Fruit fly (Drosophila melanogaster) whole organism, wandering third instar larva: ENCODE measurements around the gene Polr3E.

Experiments
- Abd-B ChIP-seq: fragments of >200 bp; optimal IDR thresholded peaks from 2 replicates; lab custom pipeline; 2017; ENCODE audit warnings: missing biosample characterization, missing genetic modification characterization
- CG32264 ChIP-seq: fragments of 200-800 bp; sonication (Bioruptor generic); optimal IDR thresholded peaks from 2 replicates; lab custom pipeline; 2016; ENCODE audit warnings: missing biosample characterization, missing genetic modification characterization
- CG9705 ChIP-seq: fragments of 200-800 bp; sonication (Bioruptor generic); optimal IDR thresholded peaks from 2 replicates; lab custom pipeline; 2018; ENCODE audit warnings: missing biosample characterization, mild to moderate bottlenecking, missing genetic modification characterization
- CrebA ChIP-seq: fragments of 200-800 bp; sonication (Bioruptor generic); optimal IDR thresholded peaks from 2 replicates; lab custom pipeline; 2016; ENCODE audit warnings: missing biosample characterization, mild to moderate bottlenecking, missing genetic modification characterization, borderline replicate concordance
- Dfd ChIP-seq: fragments of >200 bp; optimal IDR thresholded peaks from 2 replicates; lab custom pipeline; 2017; ENCODE audit warnings: missing biosample characterization, missing genetic modification characterization
- Dif ChIP-seq: fragments of 200-275, 200-300 bp; sonication (Bioruptor generic); optimal IDR thresholded peaks from 2 replicates; lab custom pipeline; 2018; ENCODE audit warnings: missing biosample characterization, missing genetic modification characterization; ENCODE audit not compliant: partially characterized antibody
- GATAd ChIP-seq: sonication (Bioruptor generic); optimal IDR thresholded peaks from 2 replicates; lab custom pipeline; 2016; ENCODE audit warnings: missing biosample characterization, missing genetic modification characterization
- HLH106 ChIP-seq: fragments of 200-800 bp; optimal IDR thresholded peaks from 3 replicates; lab custom pipeline; 2019; ENCODE audit warnings: missing biosample characterization, mild to moderate bottlenecking, missing genetic modification characterization, moderate library complexity
- Hnf4 ChIP-seq: fragments of 200-800 bp; sonication (Bioruptor generic); optimal IDR thresholded peaks from 2 replicates; lab custom pipeline; 2016; ENCODE audit warnings: missing biosample characterization, mild to moderate bottlenecking, missing genetic modification characterization
- Hr78 ChIP-seq: fragments of >200 bp; optimal IDR thresholded peaks from 2 replicates; lab custom pipeline; 2017; ENCODE audit warnings: missing biosample characterization, missing genetic modification characterization
- Hr83 ChIP-seq: fragments of 200-300 bp; sonication (Bioruptor generic); optimal IDR thresholded peaks from 2 replicates; lab custom pipeline; 2016; ENCODE audit warnings: missing biosample characterization, mild to moderate bottlenecking, missing genetic modification characterization, moderate library complexity; ENCODE audit not compliant: poor library complexity, severe bottlenecking
- Jra ChIP-seq: sonication (Bioruptor generic); optimal IDR thresholded peaks from 2 replicates; lab custom pipeline; 2016; ENCODE audit warnings: missing biosample characterization, missing genetic modification characterization
- Mio ChIP-seq: sonication (Bioruptor generic); optimal IDR thresholded peaks from 2 replicates; lab custom pipeline; 2016; ENCODE audit warnings: missing biosample characterization, missing genetic modification characterization
- Myc ChIP-seq: fragments of >200 bp; optimal IDR thresholded peaks from 2 replicates; lab custom pipeline; 2017
- N ChIP-seq: fragments of >200 bp; optimal IDR thresholded peaks from 2 replicates; lab custom pipeline; 2018; ENCODE audit warnings: missing biosample characterization, missing external identifiers, missing genetic modification characterization
- OdsH ChIP-seq: fragments of 200-800 bp; sonication (Bioruptor generic); optimal IDR thresholded peaks from 2 replicates; lab custom pipeline; 2016; ENCODE audit warnings: missing biosample characterization, mild to moderate bottlenecking, missing genetic modification characterization
- Rel ChIP-seq, 2 experiments: fragments of 200-800 bp; sonication (Bioruptor generic) in 1 of 2; optimal IDR thresholded peaks; 2 replicates in 1 of 2; 3 replicates in 1 of 2; lab custom pipeline; 2016 to 2019; ENCODE audit warnings: mild to moderate bottlenecking in 2 of 2, missing biosample characterization in 2 of 2, missing genetic modification characterization in 2 of 2, moderate library complexity in 1 of 2
- Vsx2 ChIP-seq: fragments of 200-300, 225-300 bp; sonication (Bioruptor generic); optimal IDR thresholded peaks from 2 replicates; lab custom pipeline; 2018; ENCODE audit warnings: missing biosample characterization, missing genetic modification characterization; ENCODE audit not compliant: partially characterized antibody
- br ChIP-seq: fragments of 200-800 bp; sonication (Bioruptor generic); optimal IDR thresholded peaks from 2 replicates; lab custom pipeline; 2016; ENCODE audit warnings: missing biosample characterization, missing genetic modification characterization
- brk ChIP-seq: fragments of 200-800 bp; sonication (Bioruptor generic); optimal IDR thresholded peaks from 2 replicates; lab custom pipeline; 2016; ENCODE audit warnings: missing biosample characterization, mild to moderate bottlenecking, missing genetic modification characterization
- dl ChIP-seq, 2 experiments: fragments of 175-275, 200-275 bp in 1 of 2; fragments of 200-275 bp in 1 of 2; sonication (Bioruptor generic); optimal IDR thresholded peaks; lab custom pipeline; 2018; ENCODE audit warnings: mild to moderate bottlenecking in 2 of 2, missing biosample characterization in 2 of 2, missing genetic modification characterization in 2 of 2, moderate library complexity in 2 of 2; ENCODE audit not compliant: partially characterized antibody in 2 of 2, insufficient read depth in 1 of 2
- dmrt93B ChIP-seq: fragments of 200-800 bp; sonication (Bioruptor generic); optimal IDR thresholded peaks from 2 replicates; lab custom pipeline; 2018; ENCODE audit warnings: missing biosample characterization, mild to moderate bottlenecking, missing genetic modification characterization
- dsf ChIP-seq: sonication (Bioruptor generic); optimal IDR thresholded peaks from 2 replicates; lab custom pipeline; 2016; ENCODE audit warnings: missing biosample characterization, missing genetic modification characterization, borderline replicate concordance
- ey ChIP-seq: fragments of 200-800 bp; sonication (Bioruptor generic); optimal IDR thresholded peaks from 2 replicates; lab custom pipeline; 2016; ENCODE audit warnings: missing biosample characterization, missing genetic modification characterization
- foxo ChIP-seq, 2 experiments: fragments of 200-800 bp; sonication (Bioruptor generic); optimal IDR thresholded peaks; 2 replicates in 1 of 2; 3 replicates in 1 of 2; lab custom pipeline; 2016 to 2017; ENCODE audit warnings: missing biosample characterization in 2 of 2, missing genetic modification characterization in 2 of 2
- fru ChIP-seq: fragments of 200-800 bp; sonication (Bioruptor generic); optimal IDR thresholded peaks from 3 replicates; lab custom pipeline; 2016; ENCODE audit warnings: missing biosample characterization, mild to moderate bottlenecking, missing genetic modification characterization
- h ChIP-seq: fragments of 200-800 bp; sonication (Bioruptor generic); optimal IDR thresholded peaks from 3 replicates; lab custom pipeline; 2016; ENCODE audit warnings: missing biosample characterization, mild to moderate bottlenecking, missing genetic modification characterization
- jim ChIP-seq: fragments of 175-275, 200-325 bp; sonication (Bioruptor generic); optimal IDR thresholded peaks from 2 replicates; lab custom pipeline; 2016; ENCODE audit warnings: missing biosample characterization, mild to moderate bottlenecking, missing genetic modification characterization
- lola ChIP-seq: fragments of >200 bp; optimal IDR thresholded peaks from 2 replicates; lab custom pipeline; 2017; ENCODE audit warnings: missing biosample characterization, missing genetic modification characterization
- psq ChIP-seq: fragments of 200-800 bp; sonication (Bioruptor generic); optimal IDR thresholded peaks from 3 replicates; lab custom pipeline; 2017; ENCODE audit warnings: missing biosample characterization, mild to moderate bottlenecking, missing genetic modification characterization, moderate library complexity
- rgr ChIP-seq: fragments of 200-800 bp; sonication (Bioruptor generic); optimal IDR thresholded peaks from 3 replicates; lab custom pipeline; 2016; ENCODE audit warnings: missing biosample characterization, mild to moderate bottlenecking, missing genetic modification characterization
- sage ChIP-seq: fragments of 200-800 bp; sonication (Bioruptor generic); optimal IDR thresholded peaks from 2 replicates; lab custom pipeline; 2016; ENCODE audit warnings: missing biosample characterization, mild to moderate bottlenecking, missing genetic modification characterization
- sv ChIP-seq: fragments of 200-800 bp; sonication (Bioruptor generic); optimal IDR thresholded peaks from 3 replicates; lab custom pipeline; 2016; ENCODE audit warnings: missing biosample characterization, missing genetic modification characterization
- tai ChIP-seq: sonication (Bioruptor generic); optimal IDR thresholded peaks from 2 replicates; lab custom pipeline; 2016; ENCODE audit warnings: missing biosample characterization, missing genetic modification characterization
- usp ChIP-seq: fragments of >200 bp; optimal IDR thresholded peaks from 2 replicates; lab custom pipeline; 2017; ENCODE audit warnings: missing biosample characterization, missing genetic modification characterization
- woc ChIP-seq: sonication (Bioruptor generic); optimal IDR thresholded peaks from 2 replicates; lab custom pipeline; 2016; ENCODE audit warnings: missing biosample characterization, mild to moderate bottlenecking, missing genetic modification characterization

The Polr3E gene

dm6 chr3L:21035231-21035630 is 3.6 kb downstream of the Polr3E start:
- TF ChIP-seq lola, result no peak
- no peak for TF ChIP-seq GATAd
- no peak for TF ChIP-seq brk (GFP tag; lab: Kevin White, UChicago)
- TF ChIP-seq usp (GFP tag; lab: Kevin White, UChicago), result no peak

dm6 chr3L:21036257-21036957 is 4.8 kb downstream of the Polr3E start:
- peak in 1 of 2 experiments; percentile 1 for TF ChIP-seq foxo (GFP tag; optimal IDR thresholded peaks at IDR 0.05; lab: Kevin White, UChicago)
- TF ChIP-seq CG9705, result no peak

dm6 chr3L:21037404-21037803 is 5.8 kb downstream of the Polr3E start:
- TF ChIP-seq dl (GFP tag; optimal IDR thresholded peaks at IDR 0.05; lab: Kevin White, UChicago; ENCODE audit: insufficient read depth in 1 of 2, partially characterized antibody in 2 of 2), result no peak
- TF ChIP-seq brk (GFP tag; lab: Kevin White, UChicago), result no peak
- TF ChIP-seq OdsH (GFP tag; lab: Kevin White, UChicago), result peak; percentile 60
- TF ChIP-seq lola, result no peak
- no peak for TF ChIP-seq dsf (GFP tag; lab: Kevin White, UChicago)
- no peak for TF ChIP-seq Dif (GFP tag; lab: Kevin White, UChicago)
- no peak for TF ChIP-seq CG32264
- no peak for TF ChIP-seq N (GFP tag; lab: Kevin White, UChicago)
- TF ChIP-seq rgr (GFP tag; lab: Kevin White, UChicago), result peak; percentile 55
- peak; percentile 35 for TF ChIP-seq h
- no peak for TF ChIP-seq GATAd
- TF ChIP-seq fru, result peak; percentile 16
- no peak for TF ChIP-seq Dfd (GFP tag; lab: Kevin White, UChicago)
- peak; percentile 29 for TF ChIP-seq sv (GFP tag; lab: Kevin White, UChicago)
- TF ChIP-seq HLH106 (tag; lab: Kevin White, UChicago), result no peak
- TF ChIP-seq Hr83 (GFP tag; lab: Kevin White, UChicago), result no peak
- TF ChIP-seq Jra, result no peak
- TF ChIP-seq Vsx2 (GFP tag; lab: Kevin White, UChicago), result no peak
- no peak for TF ChIP-seq Myc (lab: Kevin White, UChicago)
- TF ChIP-seq tai, result no peak
- no peak for TF ChIP-seq Abd-B (GFP tag; lab: Kevin White, UChicago)
- no peak for TF ChIP-seq woc
- TF ChIP-seq Hnf4 (GFP tag; lab: Kevin White, UChicago), result peak; percentile 41
- no peak for TF ChIP-seq CrebA (GFP tag; lab: Kevin White, UChicago)
- TF ChIP-seq ey (GFP tag; lab: Kevin White, UChicago), result peak; percentile 27
- no peak for TF ChIP-seq Rel (GFP tag; optimal IDR thresholded peaks at IDR 0.05; lab: Kevin White, UChicago)
- TF ChIP-seq Rel (tag; optimal IDR thresholded peaks at IDR 0.05; lab: Kevin White, UChicago), result no peak
- TF ChIP-seq foxo (GFP tag; optimal IDR thresholded peaks at IDR 0.05; lab: Kevin White, UChicago), result peak in 1 of 2 experiments; percentile 35
- TF ChIP-seq CG9705, result no peak
- TF ChIP-seq Mio (GFP tag; lab: Kevin White, UChicago), result no peak
- no peak for TF ChIP-seq jim (GFP tag; lab: Kevin White, UChicago)
- peak; percentile 37 for TF ChIP-seq psq (GFP tag; lab: Kevin White, UChicago)
- TF ChIP-seq sage (GFP tag; lab: Kevin White, UChicago), result no peak
- no peak for TF ChIP-seq dmrt93B (GFP tag; lab: Kevin White, UChicago)
- TF ChIP-seq Hr78 (GFP tag; lab: Kevin White, UChicago), result no peak
- TF ChIP-seq br (GFP tag; lab: Kevin White, UChicago), result no peak
